Fruit fly (Drosophila melanogaster) whole organism: ENCODE data around the gene Ras64B.

ENCODE experiments used
- CG8478 ChIP-seq: fragments of >200 bp; optimal IDR thresholded peaks from 2 replicates; lab custom pipeline; 2018; ENCODE audit warnings: inconsistent platforms
- EcR ChIP-seq, 2 experiments: fragments of >200 bp; optimal IDR thresholded peaks; 2 replicates each; lab custom pipeline; 2017; ENCODE audit warnings: missing biosample characterization in 2 of 2, missing genetic modification characterization in 2 of 2, missing genetic modification reagents in 2 of 2
- pan ChIP-seq: fragments of >200 bp; optimal IDR thresholded peaks from 2 replicates; lab custom pipeline; 2017
- psq ChIP-seq: fragments of >200 bp; optimal IDR thresholded peaks from 2 replicates; lab custom pipeline; 2017
- usp ChIP-seq: fragments of >200 bp; optimal IDR thresholded peaks from 2 replicates; lab custom pipeline; 2017; ENCODE audit warnings: missing biosample characterization, missing genetic modification characterization, mixed read lengths

DNA sequence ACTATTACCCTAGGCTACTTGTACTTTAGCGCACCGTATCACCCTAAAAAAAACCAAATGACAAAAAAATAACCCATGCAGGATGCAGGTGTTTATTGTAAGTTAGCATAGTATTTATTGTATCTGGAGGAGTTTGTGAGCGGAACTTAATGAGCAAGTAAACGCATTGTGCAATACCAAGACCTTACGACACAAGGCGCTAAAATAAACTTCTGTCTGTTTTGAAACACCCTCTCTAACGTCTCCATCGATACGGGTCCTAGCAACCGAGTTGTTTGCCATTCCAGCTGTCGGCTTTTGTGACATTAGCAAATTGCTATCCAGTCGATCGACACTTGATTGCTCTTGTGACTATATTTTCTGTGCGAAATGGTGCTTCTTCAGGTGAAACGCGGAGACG lies 34.7 kb downstream of the Ras64B start, which contains the start of gene CG18675:
- TF ChIP-seq CG8478 (lab: Kevin White, UChicago) (no peak), psq (lab: Kevin White, UChicago) (no peak), pan (lab: Kevin White, UChicago) (no peak), usp (GFP tag; lab: Kevin White, UChicago) (no peak), EcR (GFP tag; optimal IDR thresholded peaks at IDR 0.05; lab: Kevin White, UChicago) (no peak)
